Worm (Caenorhabditis elegans) whole organism, early embryonic: ENCODE measurements around the gene swm-1.

ENCODE experiments used
- aly-1 ChIP-seq: sonication (generic microtip); optimal IDR thresholded peaks from 2 replicates; lab custom pipeline; 2016; ENCODE audit warnings: missing genetic modification characterization, missing compliant biosample characterization
- ama-1 ChIP-seq: fragments of 150-350 bp; optimal IDR thresholded peaks from 2 replicates; lab custom pipeline; 2014
- ets-7 ChIP-seq: sonication (generic microtip); optimal IDR thresholded peaks from 2 replicates; lab custom pipeline; 2016; ENCODE audit warnings: missing genotype, missing genetic modification characterization, missing compliant biosample characterization
- flt-1 ChIP-seq: fragments of 200-800 bp; sonication (Bioruptor generic); IDR thresholded peaks from 2 replicates; pipeline ENCODE4 v1.3.6; 2022; ENCODE audit warnings: missing genetic modification characterization, missing compliant biosample characterization
- hmg-4 ChIP-seq: fragments of 200-800 bp; sonication (Bioruptor generic); optimal IDR thresholded peaks from 2 replicates; lab custom pipeline; 2018; ENCODE audit warnings: mild to moderate bottlenecking, missing genetic modification characterization, missing compliant biosample characterization
- hnd-1 ChIP-seq: sonication (generic microtip); optimal IDR thresholded peaks from 2 replicates; lab custom pipeline; 2016; ENCODE audit warnings: missing genetic modification characterization, missing compliant biosample characterization
- pes-1 ChIP-seq: fragments of 200-800 bp; sonication (Bioruptor generic); IDR thresholded peaks from 2 replicates; pipeline ENCODE4 v1.3.6; 2022; ENCODE audit warnings: missing genetic modification reagents, missing genetic modification characterization, missing compliant biosample characterization
- tbx-11 ChIP-seq: fragments of 200-800 bp; sonication (Bioruptor generic); IDR thresholded peaks from 2 replicates; pipeline ENCODE4 v1.3.6; 2022; ENCODE audit warnings: missing genetic modification characterization, missing compliant biosample characterization

DNA sequence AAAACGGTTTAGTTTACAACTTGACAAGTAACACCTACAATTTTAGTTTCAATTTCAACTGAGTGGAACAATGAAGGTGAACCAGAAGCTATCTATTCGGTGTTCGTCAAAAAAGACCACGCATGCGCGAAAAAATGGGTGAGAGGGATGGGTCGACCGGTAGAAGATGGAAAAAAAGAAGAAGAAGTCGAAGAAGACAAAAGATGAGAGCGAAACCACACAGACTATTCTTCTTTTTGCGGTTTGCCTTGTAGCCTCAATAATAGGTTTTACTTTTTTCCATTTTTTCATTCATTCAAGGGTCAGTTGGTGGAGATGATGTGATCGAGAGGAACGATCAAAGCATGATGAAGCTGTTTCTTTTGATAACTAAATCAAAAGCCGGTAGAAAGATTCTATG, 27.7 kb upstream of the swm-1 start:
- TF ChIP-seq tbx-11 (GFP tag; lab: Robert Waterston, UW) (no peak), hmg-4 (GFP tag; lab: Kevin White, UChicago) (no peak), hnd-1 (tag; lab: Kevin White, UChicago) (no peak), aly-1 (tag; lab: Kevin White, UChicago) (no peak), ama-1 (lab: Kevin White, UChicago) (no peak), flt-1 (GFP tag; lab: Robert Waterston, UW) (no peak), ets-7 (tag; lab: Kevin White, UChicago) (no peak), pes-1 (GFP tag; lab: Robert Waterston, UW) (no peak)
